Worm (Caenorhabditis elegans): ENCODE data around the gene cdf-2.

ce11 chrX:12454290-12454795 lies 12.4 kb downstream of the cdf-2 start, which contains the start of the genes T18D3.9 and T18D3.1:
- TF ChIP-seq flt-1 (GFP tag; IDR thresholded peaks at IDR 0.05) (0 out of 2 replicates have a peak, but pooled peaks have one; percentile 9), cog-1 (tag; optimal IDR thresholded peaks at IDR 0.05) (peak; percentile 15)

Measured in whole organism, midembryonic.